Worm (Caenorhabditis elegans) whole organism, mixed stage, embryonic: Measurements from ENCODE around the gene T22F7.4.

Source experiments
- blmp-1 ChIP-seq: fragments of 150-350 bp; optimal IDR thresholded peaks from 2 replicates; lab custom pipeline; 2014; ENCODE audit warnings: missing biosample characterization, missing genetic modification characterization
- mls-2 ChIP-seq: sonication (generic microtip); optimal IDR thresholded peaks from 2 replicates; lab custom pipeline; 2016; ENCODE audit warnings: mild to moderate bottlenecking, missing genetic modification characterization, moderate library complexity, missing compliant biosample characterization
- nhr-237 ChIP-seq: fragments of 150-350 bp; optimal IDR thresholded peaks from 2 replicates; lab custom pipeline; 2014; ENCODE audit warnings: missing biosample characterization, missing genetic modification characterization
- nhr-28 ChIP-seq: fragments of 150-350 bp; optimal IDR thresholded peaks from 2 replicates; lab custom pipeline; 2014; ENCODE audit warnings: missing biosample characterization, missing genetic modification characterization
- unc-39 ChIP-seq: fragments of 150-350 bp; optimal IDR thresholded peaks from 2 replicates; lab custom pipeline; 2014; ENCODE audit warnings: missing biosample characterization, missing genetic modification characterization

DNA sequence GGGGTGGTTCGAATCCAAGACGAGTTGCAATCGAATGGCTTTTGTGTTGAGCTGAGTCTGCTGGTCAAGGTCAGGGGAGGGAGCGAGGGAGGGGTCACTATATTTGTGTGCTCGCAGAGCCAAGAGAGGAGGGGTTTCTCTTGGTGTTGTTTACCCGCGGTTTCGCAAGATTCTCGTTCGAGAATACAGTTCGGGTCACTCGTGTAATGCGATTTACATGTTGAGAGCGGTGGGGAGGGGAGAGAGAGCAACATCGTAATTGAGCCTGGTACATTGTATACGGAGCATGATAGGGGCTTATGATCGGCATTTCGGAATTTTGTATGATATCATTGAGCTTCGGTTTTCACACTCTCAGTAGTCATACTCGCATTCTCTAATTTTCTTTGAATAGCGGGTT is 14.6 kb downstream of the T22F7.4 start, which contains the start of gene F30H5.3:
- TF ChIP-seq mls-2 (tag; lab: Kevin White, UChicago) (no peak), blmp-1 (tag; lab: Kevin White, UChicago) (no peak), unc-39 (no peak), nhr-237 (no peak), nhr-28 (tag; lab: Kevin White, UChicago) (no peak)
